Fruit fly (Drosophila melanogaster) whole organism, prepupa: ENCODE data around the gene CG1889.

Source experiments
- CG1621 ChIP-seq: fragments of 200-800 bp; sonication (Bioruptor generic); optimal IDR thresholded peaks from 3 replicates; lab custom pipeline; 2018; ENCODE audit warnings: missing biosample characterization, mild to moderate bottlenecking, missing genetic modification characterization
- CG6792 ChIP-seq: fragments of 200-800 bp; sonication (Bioruptor generic); optimal IDR thresholded peaks from 3 replicates; lab custom pipeline; 2016; ENCODE audit warnings: missing biosample characterization, missing genetic modification characterization
- CG8119 ChIP-seq: fragments of 200-800 bp; sonication (Bioruptor generic); IDR thresholded peaks from 3 replicates; pipeline ENCODE4 v1.3.6; 2022; ENCODE audit warnings: missing biosample characterization, missing genetic modification characterization
- CG8319 ChIP-seq: fragments of 200-800 bp; sonication (Bioruptor generic); optimal IDR thresholded peaks from 3 replicates; lab custom pipeline; 2016; ENCODE audit warnings: missing biosample characterization, missing genetic modification characterization
- Gug ChIP-seq: fragments of 200-800 bp; sonication (Bioruptor generic); IDR thresholded peaks from 2 replicates; pipeline ENCODE4 v1.3.6; 2022; ENCODE audit warnings: missing biosample characterization, missing genetic modification characterization
- Lpt ChIP-seq: fragments of 200-800 bp; sonication (Bioruptor generic); optimal IDR thresholded peaks from 3 replicates; lab custom pipeline; 2016; ENCODE audit warnings: missing biosample characterization, missing genetic modification characterization
- fd59A ChIP-seq: fragments of 200-800 bp; sonication (Bioruptor generic); optimal IDR thresholded peaks from 2 replicates; lab custom pipeline; 2017; ENCODE audit warnings: missing biosample characterization, mild to moderate bottlenecking, missing genetic modification characterization, missing genetic modification reagents

DNA sequence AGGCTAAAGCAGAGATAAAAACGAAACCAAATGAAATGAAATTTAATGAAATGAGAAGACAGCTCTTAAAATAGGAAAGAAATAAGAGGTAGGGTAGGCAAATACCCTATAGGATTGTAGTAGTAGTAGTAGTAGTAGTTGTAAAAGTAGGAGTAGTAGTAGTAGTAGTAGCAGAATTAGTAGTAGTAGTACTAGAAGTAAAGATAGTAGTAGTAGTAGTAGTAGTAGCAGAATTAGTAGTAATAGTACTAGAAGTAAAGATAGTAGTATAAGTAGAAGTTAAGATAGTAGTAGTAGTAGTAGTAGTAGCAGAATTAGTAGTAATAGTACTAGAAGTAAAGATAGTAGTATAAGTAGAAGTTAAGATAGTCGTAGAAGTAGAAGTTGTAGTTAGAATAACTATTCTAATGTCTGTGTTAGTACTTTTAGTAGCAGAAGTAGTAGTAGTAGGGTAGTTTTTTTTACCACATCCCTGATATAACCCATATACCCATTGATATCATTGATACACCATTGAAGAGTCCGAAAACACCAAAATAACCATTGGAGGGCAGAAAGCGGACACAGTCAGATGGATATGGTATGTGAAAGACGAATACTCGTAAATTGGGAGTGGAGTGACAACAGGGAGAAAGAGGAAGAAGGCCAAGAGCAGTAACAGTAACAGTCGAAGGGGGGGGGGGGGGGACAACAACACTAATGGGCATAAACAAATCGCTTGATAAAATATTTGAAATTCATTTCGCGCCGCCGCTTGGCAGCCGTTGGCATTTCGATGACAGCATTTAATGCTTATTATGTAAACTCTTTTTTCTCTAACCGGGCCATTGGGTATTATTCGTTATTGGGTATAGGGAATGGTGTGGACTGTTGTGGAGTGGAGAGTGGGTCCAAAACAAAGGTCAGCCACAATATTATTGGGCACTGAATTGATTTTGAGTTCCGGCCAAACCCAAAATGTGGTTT lies 50.0 kb downstream of the CG1889 start:
- TF ChIP-seq fd59A: no peak
- no peak for TF ChIP-seq CG1621 (tag; lab: Kevin White, UChicago)
- TF ChIP-seq CG8319 (GFP tag; lab: Kevin White, UChicago): no peak
- no peak for TF ChIP-seq CG8119 (GFP tag; lab: Robert Waterston, UW)
- no peak for TF ChIP-seq CG6792 (GFP tag; lab: Kevin White, UChicago)
- no peak for TF ChIP-seq Lpt (GFP tag; lab: Kevin White, UChicago)
- TF ChIP-seq Gug: no peak
